Fruit fly (Drosophila melanogaster): ENCODE results near the gene CG9265.

DNA sequence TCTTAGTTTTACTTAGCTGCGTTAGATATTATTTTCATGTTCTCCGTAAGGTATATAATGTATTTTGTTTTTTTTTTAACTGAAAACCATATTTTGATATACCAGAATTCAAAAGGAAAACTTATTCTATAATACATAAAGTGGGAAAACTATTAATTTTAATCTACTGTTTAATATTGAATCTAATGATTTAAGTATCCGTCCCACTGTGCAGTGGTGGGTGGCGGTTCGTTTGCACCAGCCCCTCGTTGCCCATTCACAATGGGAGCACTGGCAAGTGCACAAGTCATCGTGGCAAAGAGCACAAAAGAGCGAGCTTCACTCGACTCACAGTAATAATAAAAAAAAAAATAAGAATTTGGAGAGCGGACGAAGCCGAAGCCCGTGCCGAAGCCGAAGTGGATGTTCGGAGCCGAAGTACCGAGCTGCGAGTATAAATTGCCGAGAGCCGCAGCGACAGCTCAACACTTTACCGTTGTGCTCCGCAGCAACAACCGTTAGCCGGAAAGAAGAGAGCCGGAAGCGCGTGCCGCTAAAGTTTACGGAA is 25.2 kb upstream of the CG9265 start, which contains the start of gene CG34136:
- TF ChIP-seq psq (optimal IDR thresholded peaks at IDR 0.05) = no peak
- TF ChIP-seq ttk (optimal IDR thresholded peaks at IDR 0.05) = no peak
- no peak for TF ChIP-seq Myc (optimal IDR thresholded peaks at IDR 0.05)

Data from Kc167 (cell line).